Fruit fly (Drosophila melanogaster) whole organism, wandering third instar larva: ENCODE data around the gene MsR1.

Source experiments
- Hr78 ChIP-seq: fragments of >200 bp; optimal IDR thresholded peaks from 2 replicates; lab custom pipeline; 2017; ENCODE audit warnings: missing biosample characterization, missing genetic modification characterization
- Vsx2 ChIP-seq: fragments of 200-300, 225-300 bp; sonication (Bioruptor generic); optimal IDR thresholded peaks from 2 replicates; lab custom pipeline; 2018; ENCODE audit warnings: missing biosample characterization, missing genetic modification characterization; ENCODE audit not compliant: partially characterized antibody

DNA sequence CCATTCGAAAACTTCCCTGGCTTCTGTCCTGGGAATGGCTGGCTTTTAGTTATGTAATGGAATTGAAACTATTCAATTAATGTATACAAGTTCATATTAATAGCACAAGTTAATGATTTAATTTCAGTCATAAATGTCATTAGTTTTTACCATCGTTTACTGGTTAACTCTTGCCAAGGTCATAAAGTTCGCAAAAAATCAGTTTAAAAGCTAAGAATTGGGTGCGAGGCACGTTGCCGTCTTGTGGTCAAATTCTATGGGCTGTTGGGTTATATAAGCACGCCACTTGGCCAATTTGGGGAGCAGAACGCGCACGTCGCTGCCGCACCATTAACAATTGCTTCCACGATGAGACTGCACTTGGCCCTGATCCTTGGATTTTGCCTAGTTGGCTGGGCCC is 46.2 kb upstream of the MsR1 start, which contains the start of gene yellow-g2:
- TF ChIP-seq Hr78 (GFP tag; lab: Kevin White, UChicago) (no peak), Vsx2 (no peak)
